Worm (Caenorhabditis elegans) whole organism, L3 larva: ENCODE data around the gene srsx-7.
A peak's percentile ranks its signal among the peaks of the same experiment; 100 is the strongest.

ENCODE experiments used
- R02D3.7 ChIP-seq: fragments of 150-350 bp; optimal IDR thresholded peaks from 2 replicates; lab custom pipeline; 2014; ENCODE audit warnings: missing biosample characterization, missing genetic modification characterization
- ZK546.5 ChIP-seq: sonication (generic microtip); optimal IDR thresholded peaks from 2 replicates; lab custom pipeline; 2017; ENCODE audit warnings: missing biosample characterization, missing genetic modification characterization
- ceh-28 ChIP-seq: fragments of 150-350 bp; optimal IDR thresholded peaks from 2 replicates; lab custom pipeline; 2014; ENCODE audit warnings: missing biosample characterization, missing genetic modification reagents, missing genetic modification characterization
- ceh-82 ChIP-seq: fragments of 150-350 bp; optimal IDR thresholded peaks from 2 replicates; lab custom pipeline; 2014; ENCODE audit warnings: missing biosample characterization, missing genetic modification characterization
- ceh-9 ChIP-seq: sonication (generic microtip); optimal IDR thresholded peaks from 2 replicates; lab custom pipeline; 2018; ENCODE audit warnings: missing biosample characterization, missing genetic modification characterization
- daf-12 ChIP-seq: fragments of 150-350 bp; optimal IDR thresholded peaks from 2 replicates; lab custom pipeline; 2014; ENCODE audit warnings: missing biosample characterization, missing genetic modification reagents, missing genetic modification characterization
- egl-27 ChIP-seq: sonication (generic microtip); optimal IDR thresholded peaks from 4 replicates; lab custom pipeline; 2017; ENCODE audit warnings: missing biosample characterization, missing genetic modification reagents, missing genetic modification characterization
- egl-5 ChIP-seq: fragments of 150-350 bp; optimal IDR thresholded peaks from 2 replicates; lab custom pipeline; 2017; ENCODE audit warnings: missing biosample characterization, missing genetic modification reagents, missing genetic modification characterization, inconsistent platforms
- elt-1 ChIP-seq: fragments of 150-350 bp; optimal IDR thresholded peaks from 2 replicates; lab custom pipeline; 2014; ENCODE audit warnings: missing biosample characterization, missing genetic modification characterization
- elt-2 ChIP-seq: sonication (generic microtip); optimal IDR thresholded peaks from 2 replicates; lab custom pipeline; 2016; ENCODE audit warnings: missing genetic modification reagents, mild to moderate bottlenecking, missing genetic modification characterization, missing compliant biosample characterization
- fkh-10 ChIP-seq: sonication (generic microtip); optimal IDR thresholded peaks from 2 replicates; lab custom pipeline; 2017; ENCODE audit warnings: missing biosample characterization, missing genetic modification reagents, missing genetic modification characterization
- fkh-2 ChIP-seq: fragments of 150-350 bp; optimal IDR thresholded peaks from 2 replicates; lab custom pipeline; 2014; ENCODE audit warnings: missing biosample characterization, missing genetic modification reagents, missing genetic modification characterization
- lin-39 ChIP-seq: fragments of 150-350 bp; optimal IDR thresholded peaks from 2 replicates; lab custom pipeline; 2018; ENCODE audit warnings: missing biosample characterization, missing genetic modification reagents, missing genetic modification characterization
- lsy-12 ChIP-seq: sonication (generic microtip); optimal IDR thresholded peaks from 2 replicates; lab custom pipeline; 2016; ENCODE audit warnings: mild to moderate bottlenecking, missing genetic modification characterization, missing compliant biosample characterization
- mdl-1 ChIP-seq: fragments of 150-350 bp; optimal IDR thresholded peaks from 2 replicates; lab custom pipeline; 2014; ENCODE audit warnings: missing biosample characterization, missing genetic modification characterization
- nfya-1 ChIP-seq: sonication (generic microtip); optimal IDR thresholded peaks from 2 replicates; lab custom pipeline; 2017; ENCODE audit warnings: missing genetic modification characterization, mild to moderate bottlenecking, missing compliant biosample characterization, antibody characterized with exemption, moderate library complexity; ENCODE audit not compliant: insufficient read depth
- nhr-12 ChIP-seq: fragments of 150-350 bp; optimal IDR thresholded peaks from 2 replicates; lab custom pipeline; 2014; ENCODE audit warnings: missing biosample characterization, missing genetic modification characterization
- nhr-23 ChIP-seq: fragments of 150-350 bp; optimal IDR thresholded peaks from 2 replicates; lab custom pipeline; 2014; ENCODE audit warnings: missing biosample characterization, missing genetic modification reagents, missing genetic modification characterization
- nhr-237 ChIP-seq: fragments of 150-350 bp; optimal IDR thresholded peaks from 2 replicates; lab custom pipeline; 2014; ENCODE audit warnings: missing biosample characterization, missing genetic modification characterization
- nhr-25 ChIP-seq: sonication (generic microtip); optimal IDR thresholded peaks from 2 replicates; lab custom pipeline; 2017; ENCODE audit warnings: missing biosample characterization, missing genetic modification characterization
- nhr-28 ChIP-seq: fragments of 150-350 bp; optimal IDR thresholded peaks from 2 replicates; lab custom pipeline; 2014; ENCODE audit warnings: missing biosample characterization, missing genetic modification characterization
- nhr-43 ChIP-seq: sonication (generic microtip); optimal IDR thresholded peaks from 2 replicates; lab custom pipeline; 2016; ENCODE audit warnings: mild to moderate bottlenecking, missing genetic modification characterization, missing compliant biosample characterization; ENCODE audit not compliant: poor library complexity, severe bottlenecking
- nhr-76 ChIP-seq: fragments of 150-350 bp; sonication (generic microtip); optimal IDR thresholded peaks from 5 replicates; lab custom pipeline; 2014; ENCODE audit warnings: missing biosample characterization, missing genetic modification characterization
- nhr-77 ChIP-seq: fragments of 150-350 bp; optimal IDR thresholded peaks from 2 replicates; lab custom pipeline; 2014; ENCODE audit warnings: missing biosample characterization, missing genetic modification characterization
- pqm-1 ChIP-seq: fragments of 150-350 bp; optimal IDR thresholded peaks from 2 replicates; lab custom pipeline; 2017; ENCODE audit warnings: missing biosample characterization, missing genetic modification characterization, inconsistent platforms
- sea-2 ChIP-seq: fragments of 150-350 bp; sonication (generic microtip); optimal IDR thresholded peaks from 4 replicates; lab custom pipeline; 2014; ENCODE audit warnings: missing biosample characterization, missing genetic modification reagents, missing genetic modification characterization
- snpc-4 ChIP-seq: fragments of 150-350 bp; optimal IDR thresholded peaks from 2 replicates; lab custom pipeline; 2014; ENCODE audit warnings: missing biosample characterization, missing genetic modification characterization
- tbx-2 ChIP-seq: sonication (generic microtip); optimal IDR thresholded peaks from 2 replicates; lab custom pipeline; 2016; ENCODE audit warnings: mild to moderate bottlenecking, missing genetic modification characterization, missing compliant biosample characterization
- unc-39 ChIP-seq: sonication (generic microtip); optimal IDR thresholded peaks from 4 replicates; lab custom pipeline; 2017; ENCODE audit warnings: missing biosample characterization, missing genetic modification characterization
- zag-1 ChIP-seq: fragments of 150-350 bp; optimal IDR thresholded peaks from 2 replicates; lab custom pipeline; 2014; ENCODE audit warnings: missing biosample characterization, missing genetic modification characterization
- ztf-11 ChIP-seq: fragments of 150-350 bp; optimal IDR thresholded peaks from 2 replicates; lab custom pipeline; 2014; ENCODE audit warnings: missing biosample characterization, missing genetic modification characterization
- ztf-4 ChIP-seq: fragments of 150-350 bp; optimal IDR thresholded peaks from 2 replicates; lab custom pipeline; 2014; ENCODE audit warnings: missing biosample characterization, missing genetic modification characterization

srsx-7 gene

DNA sequence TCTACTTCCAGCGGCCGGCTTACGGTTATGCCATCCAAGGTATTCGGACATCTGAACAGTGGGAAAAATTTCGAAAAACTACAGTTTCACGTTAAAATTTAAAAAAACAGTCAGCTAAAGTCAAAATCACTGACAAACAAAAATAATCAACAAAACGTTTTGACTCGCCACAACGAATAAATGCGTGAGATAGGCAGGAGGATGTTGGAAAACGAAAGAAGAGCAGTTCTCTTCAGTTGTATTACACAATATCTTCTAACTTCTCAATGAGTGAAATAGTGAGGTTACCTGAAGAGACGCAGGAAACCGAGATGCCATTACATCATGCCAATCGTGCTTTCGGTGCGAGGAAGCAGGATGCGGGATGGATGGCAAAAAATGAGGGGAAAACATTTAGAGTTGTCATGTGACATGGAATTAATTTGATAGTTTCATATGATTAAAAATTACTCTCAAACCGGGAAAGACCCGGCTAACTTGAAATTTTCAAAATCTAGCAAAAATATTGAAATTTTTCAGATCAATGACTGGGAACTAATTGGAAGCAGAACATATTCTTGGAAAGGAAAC, 31.7 kb upstream of the srsx-7 start, which contains the start of gene F40A3.6:
F40A3.6 (minus strand) TSS at position 51 of the 570 bp plus-strand sequence.
- TF ChIP-seq nfya-1 (tag; lab: Kevin White, UChicago) (peak; percentile 37), ZK546.5 (tag; lab: Kevin White, UChicago) (no peak), egl-5 (tag; lab: Kevin White, UChicago) (peak; percentile 78), lin-39 (tag; lab: Kevin White, UChicago) (peak; percentile 13), nhr-28 (tag; lab: Kevin White, UChicago) (no peak)

DNA sequence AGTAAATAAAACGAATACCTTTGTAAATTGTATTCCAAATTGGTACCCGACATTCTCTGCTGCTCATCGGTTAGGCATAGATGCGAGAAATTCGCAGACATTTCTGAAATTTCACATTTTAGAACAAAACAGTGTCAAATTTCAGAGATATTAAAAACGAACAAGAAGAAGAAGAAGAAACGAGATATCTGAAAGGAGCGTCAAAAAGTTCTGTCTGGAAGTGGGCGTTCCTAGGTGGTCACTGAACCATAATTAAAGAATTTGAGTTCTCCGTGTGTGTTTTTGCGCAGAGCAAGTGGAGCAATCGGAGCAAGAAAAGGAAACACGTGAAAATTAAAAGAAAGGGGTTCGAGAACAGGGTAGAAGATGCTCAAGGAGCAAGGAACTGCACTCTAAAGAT, 25.8 kb upstream of the srsx-7 start, which contains the start of gene F40A3.7:
F40A3.7 (minus strand) TSS at position 101 of the 400 bp plus-strand sequence.
- no peak for TF ChIP-seq nhr-23 (tag; lab: Kevin White, UChicago)
- TF ChIP-seq nhr-25 (tag; lab: Kevin White, UChicago) = no peak
- TF ChIP-seq egl-5 (tag; lab: Kevin White, UChicago) = no peak
- no peak for TF ChIP-seq snpc-4 (tag; lab: Kevin White, UChicago)
- no peak for TF ChIP-seq ceh-82 (tag; lab: Kevin White, UChicago)
- TF ChIP-seq nhr-77 (tag; lab: Kevin White, UChicago) = no peak
- TF ChIP-seq nhr-12 (tag; lab: Kevin White, UChicago) = no peak
- no peak for TF ChIP-seq ceh-28 (tag; lab: Kevin White, UChicago)
- no peak for TF ChIP-seq zag-1 (tag; lab: Kevin White, UChicago)
- TF ChIP-seq ztf-4 = no peak
- no peak for TF ChIP-seq lin-39 (tag; lab: Kevin White, UChicago)

DNA sequence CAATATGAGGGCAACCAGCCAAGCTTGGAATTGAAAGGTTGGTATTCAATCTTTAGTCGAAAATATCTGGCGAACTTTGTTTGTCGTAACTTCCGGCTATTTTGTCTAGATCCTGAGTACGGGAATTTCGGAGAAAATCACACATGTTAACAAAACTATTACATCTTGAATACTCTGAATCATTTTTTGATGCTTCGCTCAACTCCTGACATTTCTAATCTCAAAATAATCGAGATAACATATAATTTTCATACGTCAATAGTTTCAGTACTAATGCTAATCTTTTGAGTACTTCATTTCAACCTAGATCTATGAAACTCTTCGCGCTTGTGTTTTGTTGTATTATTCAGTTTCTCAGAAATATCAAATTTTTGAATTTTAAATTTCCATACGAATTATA, 24.4 kb upstream of the srsx-7 start:
- no peak for TF ChIP-seq nhr-76
- TF ChIP-seq lsy-12 (tag; lab: Kevin White, UChicago) = no peak
- TF ChIP-seq ztf-11 (tag; lab: Kevin White, UChicago) = no peak
- no peak for TF ChIP-seq tbx-2 (tag; lab: Kevin White, UChicago)
- no peak for TF ChIP-seq nhr-237 (tag; lab: Kevin White, UChicago)
- TF ChIP-seq nhr-25 (tag; lab: Kevin White, UChicago) = no peak
- TF ChIP-seq ceh-82 (tag; lab: Kevin White, UChicago) = no peak
- TF ChIP-seq snpc-4 (tag; lab: Kevin White, UChicago) = no peak
- no peak for TF ChIP-seq fkh-2

DNA sequence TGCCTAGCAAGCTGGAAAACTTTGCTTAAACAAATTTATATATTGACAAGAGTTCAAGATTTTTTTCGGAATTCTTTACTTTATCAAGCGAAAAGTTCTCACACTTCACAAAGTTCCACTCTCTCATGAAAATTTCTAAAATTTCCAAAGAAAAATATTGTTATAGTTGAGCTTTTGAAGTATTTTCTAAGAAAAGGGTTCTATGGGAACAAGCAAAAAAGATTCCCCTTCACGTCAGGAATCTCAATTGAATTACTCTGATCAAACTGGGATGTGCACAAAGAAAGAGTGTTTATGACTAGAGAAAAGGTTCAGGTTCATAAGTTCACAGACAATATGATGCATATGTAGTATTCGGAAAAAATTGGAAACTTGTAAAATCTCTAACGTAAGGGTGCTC, 21.2 kb upstream of the srsx-7 start:
- TF ChIP-seq mdl-1 (tag; lab: Kevin White, UChicago) = no peak
- TF ChIP-seq pqm-1 (tag; lab: Kevin White, UChicago) = no peak
- peak; percentile 19 for TF ChIP-seq fkh-10 (GFP tag; lab: Kevin White, UChicago)

DNA sequence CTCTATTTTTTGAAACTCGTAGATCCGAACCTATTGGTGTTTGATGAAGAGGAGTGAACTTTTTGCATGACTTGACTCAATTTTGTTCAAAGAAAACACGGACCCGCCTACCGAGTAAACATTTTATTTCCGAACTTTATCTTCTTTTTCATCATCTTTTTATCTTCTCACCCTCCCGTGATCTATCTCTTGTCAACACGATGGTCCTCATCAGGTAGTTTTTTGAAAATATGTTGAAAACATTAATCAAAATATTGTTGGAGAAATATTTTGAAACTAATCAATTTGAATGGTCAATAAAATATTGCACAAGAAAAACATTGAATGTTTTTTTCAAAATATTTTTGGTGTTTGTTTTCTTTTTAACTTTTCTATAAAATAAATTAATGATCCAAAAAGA, 17.2 kb upstream of the srsx-7 start:
- TF ChIP-seq fkh-10 (GFP tag; lab: Kevin White, UChicago) (peak; percentile 1), nhr-76 (no peak)

DNA sequence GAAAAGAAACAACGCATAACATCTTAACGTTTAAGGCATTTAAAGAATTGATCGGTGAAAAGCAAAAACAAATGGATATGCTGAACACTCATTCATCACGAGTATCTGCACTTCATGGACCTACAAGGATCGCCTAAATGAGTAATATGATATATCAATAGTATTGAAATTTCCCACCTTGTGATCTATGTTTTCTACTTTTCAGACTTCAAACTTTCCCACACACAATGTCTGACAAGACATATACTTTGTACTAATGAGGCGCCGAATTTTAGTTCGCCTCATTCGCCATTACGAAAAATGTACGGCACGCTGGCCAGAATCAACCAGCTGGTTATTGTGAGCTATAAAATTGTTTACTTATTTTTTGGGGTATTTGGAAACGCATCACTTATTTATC, 1.2 kb downstream of the srsx-7 start, which contains the start of gene srsx-6:
srsx-6 (plus strand) TSS at position 301 of the 400 bp plus-strand sequence.
- no peak for TF ChIP-seq ceh-9 (tag; lab: Kevin White, UChicago)
- no peak for TF ChIP-seq R02D3.7 (tag; lab: Kevin White, UChicago)
- TF ChIP-seq nhr-12 (tag; lab: Kevin White, UChicago) = no peak

DNA sequence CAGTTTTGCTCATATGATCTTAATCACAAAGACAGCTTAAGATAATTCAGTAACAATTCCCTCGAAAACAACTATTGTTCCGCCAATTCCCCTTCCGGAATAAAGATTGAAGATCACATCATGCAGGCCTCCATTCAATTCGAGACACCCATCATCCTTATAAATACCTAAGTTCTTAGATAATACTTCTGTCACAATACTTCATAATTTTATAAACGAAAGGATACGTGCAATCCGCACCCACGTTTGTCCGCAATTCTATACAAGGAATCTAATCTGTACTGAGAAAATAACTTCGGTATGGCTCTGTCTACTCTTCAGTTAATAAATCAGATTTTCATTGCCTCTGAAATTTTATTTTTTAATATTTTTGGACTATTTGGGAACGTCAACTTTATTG, 3.1 kb downstream of the srsx-7 start, which contains the start of gene srsx-5:
srsx-5 (plus strand) TSS at position 301 of the 400 bp plus-strand sequence.
- TF ChIP-seq nhr-76 = no peak
- TF ChIP-seq nhr-25 (tag; lab: Kevin White, UChicago) = no peak
- no peak for TF ChIP-seq ztf-4
- TF ChIP-seq pqm-1 (tag; lab: Kevin White, UChicago) = no peak
- TF ChIP-seq daf-12 (tag; lab: Kevin White, UChicago) = no peak
- no peak for TF ChIP-seq elt-1 (tag; lab: Kevin White, UChicago)
- no peak for TF ChIP-seq sea-2
- no peak for TF ChIP-seq nfya-1 (tag; lab: Kevin White, UChicago)
- TF ChIP-seq lsy-12 (tag; lab: Kevin White, UChicago) = no peak
- no peak for TF ChIP-seq fkh-10 (GFP tag; lab: Kevin White, UChicago)
- no peak for TF ChIP-seq unc-39 (tag; lab: Kevin White, UChicago)
- TF ChIP-seq nhr-43 (tag; lab: Kevin White, UChicago) = no peak
- no peak for TF ChIP-seq egl-27 (tag; lab: Kevin White, UChicago)
- TF ChIP-seq elt-2 (tag; lab: Kevin White, UChicago) = no peak
- TF ChIP-seq, all 47 proteins: peak for 0
